Worm (Caenorhabditis elegans): ENCODE measurements around the gene K09A9.6.

K09A9.6 gene

DNA sequence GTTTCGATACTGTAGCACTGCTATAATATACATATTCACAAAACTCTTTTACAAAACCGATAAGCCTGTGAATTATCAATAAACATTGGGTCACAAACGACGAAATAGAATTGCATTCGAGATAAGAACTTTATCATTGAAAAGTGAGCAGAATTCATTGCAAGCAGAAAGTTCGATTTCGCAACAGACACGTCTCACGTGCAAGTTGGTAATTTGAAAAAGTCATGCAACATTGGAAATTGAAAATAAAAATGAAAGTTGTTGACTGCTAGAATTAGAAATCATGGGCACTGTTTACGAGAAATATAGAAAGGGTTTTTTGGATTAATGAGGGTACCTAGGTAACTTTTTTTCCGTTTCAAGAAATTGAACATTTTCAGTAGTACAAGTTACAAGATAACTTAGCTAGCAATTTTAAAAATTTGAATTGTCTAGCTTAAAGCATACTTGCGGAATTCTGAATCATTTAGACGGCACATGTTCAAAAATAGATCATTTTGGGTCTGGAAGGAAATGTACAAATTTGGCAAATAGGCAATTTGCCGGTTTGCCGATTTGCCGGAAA is 33.6 kb downstream of the K09A9.6 start (continued):
- TF ChIP-seq nhr-12 (tag; optimal IDR thresholded peaks at IDR 0.05) (no peak), lin-15B (tag; optimal IDR thresholded peaks at IDR 0.05) (no peak), nhr-28 (tag; optimal IDR thresholded peaks at IDR 0.05) (no peak), lsy-12 (tag; optimal IDR thresholded peaks at IDR 0.05) (peak; percentile 51)

DNA sequence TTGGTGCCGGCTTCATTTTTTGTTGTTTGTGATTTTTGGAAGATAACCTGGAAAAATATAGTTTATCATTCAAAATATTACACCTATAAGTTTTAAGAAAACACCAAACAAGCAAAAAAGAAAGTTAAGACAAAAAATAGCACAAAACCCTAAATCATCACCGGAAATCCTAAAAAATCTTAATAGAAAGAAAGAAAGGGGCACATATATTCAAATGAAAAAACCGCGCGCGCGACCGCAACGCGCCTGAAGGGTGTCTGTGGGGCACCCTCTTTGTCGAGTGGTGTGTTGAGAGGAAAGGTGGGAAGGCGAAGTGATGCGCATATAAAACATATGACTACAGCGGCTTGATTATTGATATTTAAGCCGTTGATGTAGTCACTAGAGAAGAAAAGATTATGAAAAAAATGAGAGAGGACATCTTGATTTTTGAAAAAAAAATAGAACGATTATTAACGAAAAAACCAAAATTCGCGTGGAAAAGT is 36.7 kb downstream of the K09A9.6 start, which contains the start of gene K09E9.3:
Gene K09E9.3 (minus strand): TSS at position 51 of the 485 bp plus-strand sequence.
- TF ChIP-seq elt-2 (tag; optimal IDR thresholded peaks at IDR 0.05), result peak; percentile 13
- no peak for TF ChIP-seq nhr-43 (tag; optimal IDR thresholded peaks at IDR 0.05; ENCODE audit: poor library complexity, severe bottlenecking)
- no peak for TF ChIP-seq nhr-11 (tag; optimal IDR thresholded peaks at IDR 0.05)
- TF ChIP-seq aly-2 (tag; optimal IDR thresholded peaks at IDR 0.05), result no peak
- TF ChIP-seq fos-1 (tag; optimal IDR thresholded peaks at IDR 0.05), result no peak
- TF ChIP-seq nhr-28 (tag; optimal IDR thresholded peaks at IDR 0.05), result no peak
- TF ChIP-seq nfya-1 (tag; optimal IDR thresholded peaks at IDR 0.05; ENCODE audit: insufficient read depth), result peak; percentile 48
- no peak for TF ChIP-seq R02D3.7 (tag; optimal IDR thresholded peaks at IDR 0.05)
- TF ChIP-seq elt-1 (tag; optimal IDR thresholded peaks at IDR 0.05), result no peak
- no peak for TF ChIP-seq zag-1 (tag; optimal IDR thresholded peaks at IDR 0.05)
- no peak for TF ChIP-seq nhr-77 (tag; optimal IDR thresholded peaks at IDR 0.05)
- TF ChIP-seq lin-39 (tag; optimal IDR thresholded peaks at IDR 0.05), result peak; percentile 66
- TF ChIP-seq nhr-76 (tag; optimal IDR thresholded peaks at IDR 0.05), result no peak
- TF ChIP-seq fkh-2 (tag; optimal IDR thresholded peaks at IDR 0.05), result no peak
- TF ChIP-seq ztf-4 (tag; optimal IDR thresholded peaks at IDR 0.05), result no peak
- no peak for TF ChIP-seq daf-12 (tag; optimal IDR thresholded peaks at IDR 0.05)
- no peak for TF ChIP-seq nhr-23 (tag; optimal IDR thresholded peaks at IDR 0.05)
- TF ChIP-seq unc-62 (GFP tag; optimal IDR thresholded peaks at IDR 0.05), result no peak
- TF ChIP-seq tbx-2 (tag; optimal IDR thresholded peaks at IDR 0.05), result no peak
- peak; percentile 24 for TF ChIP-seq pha-4 (tag; optimal IDR thresholded peaks at IDR 0.05)
- no peak for TF ChIP-seq nhr-67 (tag; optimal IDR thresholded peaks at IDR 0.05)
- no peak for TF ChIP-seq fkh-10 (GFP tag; optimal IDR thresholded peaks at IDR 0.05)
- no peak for TF ChIP-seq ceh-82 (tag; optimal IDR thresholded peaks at IDR 0.05)
- no peak for TF ChIP-seq nhr-237 (tag; optimal IDR thresholded peaks at IDR 0.05)
- TF ChIP-seq mml-1 (tag; optimal IDR thresholded peaks at IDR 0.05), result no peak
- no peak for TF ChIP-seq lin-15B (tag; optimal IDR thresholded peaks at IDR 0.05)
- TF ChIP-seq skn-1 (tag; optimal IDR thresholded peaks at IDR 0.05), result no peak
- no peak for TF ChIP-seq ZK546.5 (tag; optimal IDR thresholded peaks at IDR 0.05)
- TF ChIP-seq egl-5 (tag; optimal IDR thresholded peaks at IDR 0.05), result no peak
- TF ChIP-seq ama-1 (optimal IDR thresholded peaks at IDR 0.05), result no peak
- TF ChIP-seq ceh-16 (tag; optimal IDR thresholded peaks at IDR 0.05), result no peak
- TF ChIP-seq jun-1 (tag; optimal IDR thresholded peaks at IDR 0.05), result no peak
- TF ChIP-seq eor-1 (tag; optimal IDR thresholded peaks at IDR 0.05), result no peak
- peak; percentile 65 for TF ChIP-seq hmg-11 (tag; optimal IDR thresholded peaks at IDR 0.05)
- no peak for TF ChIP-seq pqm-1 (tag; optimal IDR thresholded peaks at IDR 0.05)

DNA sequence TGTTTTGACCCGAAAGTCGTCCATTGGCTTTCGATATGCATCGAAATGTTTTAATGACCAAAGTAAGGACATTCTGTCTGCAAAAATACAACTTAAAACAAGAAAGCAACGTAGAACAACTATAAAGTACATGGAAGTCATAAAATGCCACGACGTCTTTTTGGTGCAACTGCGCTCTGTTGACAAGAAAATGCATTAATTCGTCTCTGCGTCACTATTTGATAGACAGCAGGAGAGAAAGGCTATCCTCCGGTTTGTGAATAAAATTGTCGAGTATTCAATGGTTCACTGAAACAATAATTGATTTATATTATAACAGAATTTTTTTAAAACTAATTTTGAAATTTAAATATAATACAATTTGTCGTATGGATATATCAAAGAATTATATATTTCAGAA is 39.4 kb downstream of the K09A9.6 start, which contains the start of gene ergi-3:
Gene ergi-3 (minus strand): TSS at position 311 of the 400 bp plus-strand sequence.
- no peak for TF ChIP-seq nhr-237 (tag; optimal IDR thresholded peaks at IDR 0.05)
- TF ChIP-seq nhr-67 (tag; optimal IDR thresholded peaks at IDR 0.05), result no peak
- no peak for TF ChIP-seq nhr-12 (tag; optimal IDR thresholded peaks at IDR 0.05)
- no peak for TF ChIP-seq nhr-11 (tag; optimal IDR thresholded peaks at IDR 0.05)
- TF ChIP-seq tbx-2 (tag; optimal IDR thresholded peaks at IDR 0.05), result no peak
- TF ChIP-seq egl-27 (tag; optimal IDR thresholded peaks at IDR 0.05), result no peak
- TF ChIP-seq jun-1 (tag; optimal IDR thresholded peaks at IDR 0.05), result peak; percentile 50
- TF ChIP-seq elt-2 (tag; optimal IDR thresholded peaks at IDR 0.05), result peak; percentile 45
- no peak for TF ChIP-seq nhr-76 (tag; optimal IDR thresholded peaks at IDR 0.05)
- TF ChIP-seq unc-39 (tag; optimal IDR thresholded peaks at IDR 0.05), result no peak
- peak; percentile 77 for TF ChIP-seq egl-5 (tag; optimal IDR thresholded peaks at IDR 0.05)
- TF ChIP-seq fkh-10 (GFP tag; optimal IDR thresholded peaks at IDR 0.05), result no peak
- TF ChIP-seq aly-2 (tag; optimal IDR thresholded peaks at IDR 0.05), result no peak
- no peak for TF ChIP-seq zag-1 (tag; optimal IDR thresholded peaks at IDR 0.05)
- no peak for TF ChIP-seq R02D3.7 (tag; optimal IDR thresholded peaks at IDR 0.05)
- peak; percentile 82 for TF ChIP-seq pha-4 (tag; optimal IDR thresholded peaks at IDR 0.05)
- TF ChIP-seq daf-12 (tag; optimal IDR thresholded peaks at IDR 0.05), result no peak
- no peak for TF ChIP-seq nhr-77 (tag; optimal IDR thresholded peaks at IDR 0.05)
- no peak for TF ChIP-seq lsy-12 (tag; optimal IDR thresholded peaks at IDR 0.05)
- TF ChIP-seq nhr-28 (tag; optimal IDR thresholded peaks at IDR 0.05), result no peak
- no peak for TF ChIP-seq nhr-43 (tag; optimal IDR thresholded peaks at IDR 0.05; ENCODE audit: poor library complexity, severe bottlenecking)
- TF ChIP-seq ZK546.5 (tag; optimal IDR thresholded peaks at IDR 0.05), result no peak
- TF ChIP-seq sea-2 (GFP tag; optimal IDR thresholded peaks at IDR 0.05), result no peak
- TF ChIP-seq nfya-1 (tag; optimal IDR thresholded peaks at IDR 0.05; ENCODE audit: insufficient read depth), result peak; percentile 77
- peak; percentile 68 for TF ChIP-seq snpc-4 (tag; optimal IDR thresholded peaks at IDR 0.05)
- peak; percentile 78 for TF ChIP-seq lin-15B (tag; optimal IDR thresholded peaks at IDR 0.05)
- no peak for TF ChIP-seq mml-1 (tag; optimal IDR thresholded peaks at IDR 0.05)
- no peak for TF ChIP-seq unc-62 (GFP tag; optimal IDR thresholded peaks at IDR 0.05)
- TF ChIP-seq ceh-16 (tag; optimal IDR thresholded peaks at IDR 0.05), result no peak
- peak in 1 of 3 experiments; percentile 47 for TF ChIP-seq elt-3 (tag; optimal IDR thresholded peaks at IDR 0.05)
- no peak for TF ChIP-seq ceh-82 (tag; optimal IDR thresholded peaks at IDR 0.05)
- TF ChIP-seq ztf-4 (tag; optimal IDR thresholded peaks at IDR 0.05), result no peak
- TF ChIP-seq mdl-1 (tag; optimal IDR thresholded peaks at IDR 0.05), result no peak
- TF ChIP-seq pqm-1 (tag; optimal IDR thresholded peaks at IDR 0.05), result no peak
- peak; percentile 60 for TF ChIP-seq nhr-23 (tag; optimal IDR thresholded peaks at IDR 0.05)
- no peak for TF ChIP-seq ceh-28 (tag; optimal IDR thresholded peaks at IDR 0.05)
- peak; percentile 75 for TF ChIP-seq nhr-25 (tag; optimal IDR thresholded peaks at IDR 0.05)
- no peak for TF ChIP-seq elt-1 (tag; optimal IDR thresholded peaks at IDR 0.05)

All from whole organism, L3 larva.